Fruit fly (Drosophila melanogaster): ENCODE results near the gene PolD1.

PolD1 gene

dm6 chr3L:15956448-15957010, 31.1 kb downstream of the PolD1 start, which contains the start of gene elgi:
TSS of gene elgi (plus strand) at chr3L:15956550.
- TF ChIP-seq HLH106 (tag; optimal IDR thresholded peaks at IDR 0.05) (peak; percentile 58), Rel (GFP tag; optimal IDR thresholded peaks at IDR 0.05) (no peak), Rel (tag; optimal IDR thresholded peaks at IDR 0.05) (peak; percentile 54), CG9705 (GFP tag; optimal IDR thresholded peaks at IDR 0.05) (peak; percentile 49), tai (GFP tag; optimal IDR thresholded peaks at IDR 0.05) (no peak), Hr83 (GFP tag; optimal IDR thresholded peaks at IDR 0.05; ENCODE audit: poor library complexity, severe bottlenecking) (peak; percentile 80), foxo (GFP tag; optimal IDR thresholded peaks at IDR 0.05) (peak in 1 of 2 experiments; percentile 82), sv (GFP tag; optimal IDR thresholded peaks at IDR 0.05) (peak; percentile 52), Myc (optimal IDR thresholded peaks at IDR 0.05) (peak; percentile 88), dsf (GFP tag; optimal IDR thresholded peaks at IDR 0.05; ENCODE audit: borderline replicate concordance) (no peak), Sp1 (GFP tag; optimal IDR thresholded peaks at IDR 0.05) (peak; percentile 60), br (GFP tag; optimal IDR thresholded peaks at IDR 0.05) (peak; percentile 75), Mio (GFP tag; optimal IDR thresholded peaks at IDR 0.05) (peak; percentile 10), psq (GFP tag; optimal IDR thresholded peaks at IDR 0.05) (peak; percentile 51), lola (GFP tag; optimal IDR thresholded peaks at IDR 0.05) (no peak), N (GFP tag; optimal IDR thresholded peaks at IDR 0.05) (no peak), fru (GFP tag; optimal IDR thresholded peaks at IDR 0.05) (peak; percentile 77), woc (GFP tag; optimal IDR thresholded peaks at IDR 0.05) (peak; percentile 85), OdsH (GFP tag; optimal IDR thresholded peaks at IDR 0.05) (peak; percentile 46), h (GFP tag; optimal IDR thresholded peaks at IDR 0.05) (peak; percentile 82), ey (GFP tag; optimal IDR thresholded peaks at IDR 0.05) (peak; percentile 54), Jra (GFP tag; optimal IDR thresholded peaks at IDR 0.05) (no peak), rgr (GFP tag; optimal IDR thresholded peaks at IDR 0.05) (peak; percentile 78), jim (GFP tag; optimal IDR thresholded peaks at IDR 0.05) (no peak), CG32264 (GFP tag; optimal IDR thresholded peaks at IDR 0.05) (peak; percentile 47), Hnf4 (GFP tag; optimal IDR thresholded peaks at IDR 0.05) (no peak)

dm6 chr3L:15954784-15955427, 32.7 kb downstream of the PolD1 start, which contains the start of the genes Pka-C3 and GXIVsPLA2:
TSS of gene Pka-C3 (minus strand) at chr3L:15954797.
TSS of gene GXIVsPLA2 (plus strand) at chr3L:15955096.
- no peak for TF ChIP-seq pan (optimal IDR thresholded peaks at IDR 0.05)
- TF ChIP-seq Myc (optimal IDR thresholded peaks at IDR 0.05) = peak; percentile 61

dm6 chr3L:15953892-15954291, 33.7 kb downstream of the PolD1 start:
- no peak for TF ChIP-seq foxo (GFP tag; optimal IDR thresholded peaks at IDR 0.05)
- TF ChIP-seq Sp1 (GFP tag; optimal IDR thresholded peaks at IDR 0.05) = no peak
- no peak for TF ChIP-seq pan (optimal IDR thresholded peaks at IDR 0.05)
- no peak for TF ChIP-seq Dif (GFP tag; optimal IDR thresholded peaks at IDR 0.05; ENCODE audit: partially characterized antibody)
- no peak for TF ChIP-seq HLH106 (tag; optimal IDR thresholded peaks at IDR 0.05)
- TF ChIP-seq psq (GFP tag; optimal IDR thresholded peaks at IDR 0.05) = no peak

dm6 chr3L:15952909-15953308, 34.7 kb downstream of the PolD1 start:
- TF ChIP-seq Hr78 (GFP tag; optimal IDR thresholded peaks at IDR 0.05) = no peak
- TF ChIP-seq Rel (GFP tag; optimal IDR thresholded peaks at IDR 0.05) = no peak
- TF ChIP-seq Rel (tag; optimal IDR thresholded peaks at IDR 0.05) = no peak
- no peak for TF ChIP-seq ey (GFP tag; optimal IDR thresholded peaks at IDR 0.05)
- no peak for TF ChIP-seq psq (GFP tag; optimal IDR thresholded peaks at IDR 0.05)
- TF ChIP-seq usp (GFP tag; optimal IDR thresholded peaks at IDR 0.05) = no peak
- TF ChIP-seq Hnf4 (GFP tag; optimal IDR thresholded peaks at IDR 0.05) = no peak
- no peak for TF ChIP-seq Abd-B (GFP tag; optimal IDR thresholded peaks at IDR 0.05)
- no peak for TF ChIP-seq br (GFP tag; optimal IDR thresholded peaks at IDR 0.05)
- TF ChIP-seq Vsx2 (GFP tag; optimal IDR thresholded peaks at IDR 0.05; ENCODE audit: partially characterized antibody) = no peak
- TF ChIP-seq dsf (GFP tag; optimal IDR thresholded peaks at IDR 0.05; ENCODE audit: borderline replicate concordance) = no peak
- TF ChIP-seq foxo (GFP tag; optimal IDR thresholded peaks at IDR 0.05) = no peak
- no peak for TF ChIP-seq CrebA (GFP tag; optimal IDR thresholded peaks at IDR 0.05; ENCODE audit: borderline replicate concordance)
- no peak for TF ChIP-seq dl (GFP tag; optimal IDR thresholded peaks at IDR 0.05; ENCODE audit: insufficient read depth in 1 of 2, partially characterized antibody in 2 of 2)
- TF ChIP-seq h (GFP tag; optimal IDR thresholded peaks at IDR 0.05) = no peak

Data from whole organism, wandering third instar larva.